Worm (Caenorhabditis elegans) whole organism, L1 larva: ENCODE measurements around the gene ZK1320.3.

Experiments used
- F16B12.6 ChIP-seq: fragments of 150-350 bp; optimal IDR thresholded peaks from 2 replicates; lab custom pipeline; 2014; ENCODE audit warnings: missing biosample characterization, missing genetic modification characterization
- aly-2 ChIP-seq: fragments of 150-350 bp; optimal IDR thresholded peaks from 2 replicates; lab custom pipeline; 2014; ENCODE audit warnings: missing biosample characterization, missing genetic modification characterization
- blmp-1 ChIP-seq: fragments of 150-350 bp; optimal IDR thresholded peaks from 2 replicates; lab custom pipeline; 2014; ENCODE audit warnings: missing biosample characterization, missing genetic modification characterization
- ceh-63 ChIP-seq: fragments of 200-800 bp; sonication (Bioruptor generic); optimal IDR thresholded peaks from 2 replicates; lab custom pipeline; 2018; ENCODE audit warnings: mild to moderate bottlenecking, missing genetic modification characterization, missing compliant biosample characterization
- ceh-8 ChIP-seq: fragments of 200-800 bp; sonication (Bioruptor generic); optimal IDR thresholded peaks from 2 replicates; lab custom pipeline; 2018; ENCODE audit warnings: mild to moderate bottlenecking, missing genetic modification characterization, moderate library complexity, missing compliant biosample characterization
- ceh-82 ChIP-seq, 3 experiments: fragments of 150-350 bp in 1 of 3; sonication (generic microtip) in 2 of 3; optimal IDR thresholded peaks; 2 replicates each; lab custom pipeline; 2014 to 2017; ENCODE audit warnings: missing biosample characterization in 3 of 3, missing genetic modification characterization in 3 of 3
- ceh-90 ChIP-seq: sonication (generic microtip); optimal IDR thresholded peaks from 2 replicates; lab custom pipeline; 2016; ENCODE audit warnings: missing genetic modification characterization, missing compliant biosample characterization
- dsc-1 ChIP-seq: sonication (generic microtip); optimal IDR thresholded peaks from 2 replicates; lab custom pipeline; 2016; ENCODE audit warnings: mild to moderate bottlenecking, missing genetic modification characterization, missing compliant biosample characterization
- efl-3 ChIP-seq: fragments of 200-800 bp; sonication (Bioruptor generic); optimal IDR thresholded peaks from 2 replicates; lab custom pipeline; 2018; ENCODE audit warnings: mild to moderate bottlenecking, missing genetic modification characterization, missing compliant biosample characterization
- elt-3 ChIP-seq, 6 experiments: fragments of 150-350 bp in 1 of 6; sonication (generic microtip); optimal IDR thresholded peaks; 2 replicates each; lab custom pipeline; 2017 to 2018; ENCODE audit warnings: missing biosample characterization in 6 of 6, missing genetic modification characterization in 6 of 6, inconsistent platforms in 1 of 6
- ets-5 ChIP-seq: fragments of 200-800 bp; sonication (Bioruptor generic); IDR thresholded peaks from 2 replicates; pipeline ENCODE4 v1.3.6; 2022; ENCODE audit warnings: missing genetic modification characterization, missing compliant biosample characterization
- grh-1 ChIP-seq: fragments of 200-800 bp; sonication (Bioruptor generic); IDR thresholded peaks from 2 replicates; pipeline ENCODE4 v1.3.6; 2022; ENCODE audit warnings: missing genetic modification reagents, missing genetic modification characterization, missing compliant biosample characterization
- jun-1 ChIP-seq: fragments of 150-350 bp; optimal IDR thresholded peaks from 2 replicates; lab custom pipeline; 2014; ENCODE audit warnings: missing biosample characterization, missing genetic modification reagents, missing genetic modification characterization
- lin-13 ChIP-seq: fragments of 150-350 bp; optimal IDR thresholded peaks from 2 replicates; lab custom pipeline; 2014; ENCODE audit warnings: missing biosample characterization, missing genetic modification reagents, missing genetic modification characterization
- lin-14 ChIP-seq: fragments of 200-800 bp; sonication (Bioruptor generic); optimal IDR thresholded peaks from 2 replicates; lab custom pipeline; 2018; ENCODE audit warnings: mild to moderate bottlenecking, missing genetic modification characterization, moderate library complexity, missing compliant biosample characterization
- lin-15B ChIP-seq: fragments of 150-350 bp; sonication (generic microtip); optimal IDR thresholded peaks from 3 replicates; lab custom pipeline; 2014; ENCODE audit warnings: missing biosample characterization, missing genetic modification characterization
- lir-3 ChIP-seq: sonication (generic microtip); optimal IDR thresholded peaks from 2 replicates; lab custom pipeline; 2016; ENCODE audit warnings: mild to moderate bottlenecking, missing genetic modification characterization, moderate library complexity, missing compliant biosample characterization; ENCODE audit not compliant: poor library complexity
- mab-9 ChIP-seq: fragments of 200-800 bp; sonication (Bioruptor generic); IDR thresholded peaks from 2 replicates; pipeline ENCODE4 v1.3.6; 2022; ENCODE audit warnings: missing genetic modification reagents, missing genetic modification characterization, missing compliant biosample characterization
- mep-1 ChIP-seq: fragments of 150-350 bp; optimal IDR thresholded peaks from 2 replicates; lab custom pipeline; 2014; ENCODE audit warnings: missing biosample characterization, missing genetic modification characterization
- nhr-12 ChIP-seq: sonication (generic microtip); optimal IDR thresholded peaks from 2 replicates; lab custom pipeline; 2017; ENCODE audit warnings: missing biosample characterization, missing genetic modification characterization
- nhr-76 ChIP-seq: sonication (generic microtip); optimal IDR thresholded peaks from 2 replicates; lab custom pipeline; 2017; ENCODE audit warnings: missing biosample characterization, missing genetic modification characterization
- nhr-77 ChIP-seq: fragments of 150-350 bp; optimal IDR thresholded peaks from 2 replicates; lab custom pipeline; 2014; ENCODE audit warnings: missing biosample characterization, missing genetic modification characterization
- nhr-84 ChIP-seq: sonication (generic microtip); optimal IDR thresholded peaks from 2 replicates; lab custom pipeline; 2017; ENCODE audit warnings: missing biosample characterization, missing genetic modification characterization
- nhr-85 ChIP-seq: sonication (generic microtip); peaks from one replicate; lab custom pipeline; 2016; ENCODE audit warnings: missing genetic modification characterization, inconsistent platforms, missing compliant biosample characterization
- pag-3 ChIP-seq: sonication (generic microtip); optimal IDR thresholded peaks from 2 replicates; lab custom pipeline; 2017; ENCODE audit warnings: missing genetic modification characterization, mild to moderate bottlenecking, missing compliant biosample characterization, antibody characterized with exemption, borderline replicate concordance; ENCODE audit not compliant: insufficient read depth
- rnt-1 ChIP-seq: sonication (generic microtip); optimal IDR thresholded peaks from 2 replicates; lab custom pipeline; 2016; ENCODE audit warnings: mild to moderate bottlenecking, missing genetic modification characterization, moderate library complexity, missing compliant biosample characterization
- sptf-1 ChIP-seq: fragments of 150-350 bp; optimal IDR thresholded peaks from 2 replicates; lab custom pipeline; 2014; ENCODE audit warnings: missing biosample characterization, missing genetic modification characterization
- swsn-7 ChIP-seq: sonication (generic microtip); optimal IDR thresholded peaks from 2 replicates; lab custom pipeline; 2016; ENCODE audit warnings: missing genetic modification characterization, missing compliant biosample characterization
- tlp-1 ChIP-seq: fragments of 150-350 bp; optimal IDR thresholded peaks from 2 replicates; lab custom pipeline; 2014; ENCODE audit warnings: missing biosample characterization, missing genetic modification characterization
- unc-62 ChIP-seq: fragments of 150-350 bp; optimal IDR thresholded peaks from 2 replicates; lab custom pipeline; 2014; ENCODE audit warnings: missing biosample characterization, missing genetic modification reagents, missing genetic modification characterization
- unc-98 ChIP-seq: fragments of 200-800 bp; sonication (Bioruptor generic); IDR thresholded peaks from 2 replicates; pipeline ENCODE4 v1.3.6; 2022; ENCODE audit warnings: missing genetic modification characterization, missing compliant biosample characterization
- zip-4 ChIP-seq: fragments of 200-800 bp; sonication (Bioruptor generic); optimal IDR thresholded peaks from 2 replicates; lab custom pipeline; 2018; ENCODE audit warnings: mild to moderate bottlenecking, missing genetic modification characterization, moderate library complexity, missing compliant biosample characterization
- ztf-11 ChIP-seq, 2 experiments: sonication (generic microtip); optimal IDR thresholded peaks; 2 replicates each; lab custom pipeline; 2016 to 2017; ENCODE audit warnings: missing genetic modification characterization in 2 of 2, missing biosample characterization in 1 of 2, missing compliant biosample characterization in 1 of 2

ZK1320.3 gene

DNA sequence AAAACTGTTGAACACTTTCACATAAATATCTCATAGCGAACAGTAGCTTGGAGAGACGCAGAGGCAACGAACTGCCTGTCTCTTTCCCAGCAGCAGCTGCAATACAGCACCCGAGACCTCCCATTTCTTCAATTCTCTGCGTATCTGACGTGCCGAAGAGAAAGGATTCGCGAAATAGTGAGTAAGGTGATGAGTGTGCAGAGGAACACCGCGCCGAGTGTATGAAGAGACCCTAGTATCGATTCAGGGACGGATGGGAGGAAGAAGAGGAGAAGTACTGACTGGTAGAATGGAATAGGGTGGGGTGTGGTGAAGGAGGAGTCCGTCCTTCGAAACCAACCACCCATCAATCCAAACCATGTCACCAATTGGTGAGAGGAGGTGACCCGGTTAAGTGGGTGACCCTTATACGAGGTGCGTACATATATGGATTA lies 14.1 kb downstream of the ZK1320.3 start (continued):
- TF ChIP-seq zip-4 (no peak), nhr-84 (no peak), dsc-1 (tag; lab: Kevin White, UChicago) (no peak), nhr-76 (tag; lab: Kevin White, UChicago) (no peak), ceh-63 (GFP tag; lab: Kevin White, UChicago) (no peak), tlp-1 (tag; lab: Kevin White, UChicago) (no peak), ets-5 (GFP tag; lab: Robert Waterston, UW) (no peak), F16B12.6 (peak; percentile 19), lin-14 (peak; percentile 97), jun-1 (tag; lab: Kevin White, UChicago) (peak; percentile 64), blmp-1 (tag; lab: Kevin White, UChicago) (peak; percentile 95), efl-3 (GFP tag; lab: Kevin White, UChicago) (no peak), ceh-90 (tag; lab: Kevin White, UChicago) (no peak), sptf-1 (no peak)

DNA sequence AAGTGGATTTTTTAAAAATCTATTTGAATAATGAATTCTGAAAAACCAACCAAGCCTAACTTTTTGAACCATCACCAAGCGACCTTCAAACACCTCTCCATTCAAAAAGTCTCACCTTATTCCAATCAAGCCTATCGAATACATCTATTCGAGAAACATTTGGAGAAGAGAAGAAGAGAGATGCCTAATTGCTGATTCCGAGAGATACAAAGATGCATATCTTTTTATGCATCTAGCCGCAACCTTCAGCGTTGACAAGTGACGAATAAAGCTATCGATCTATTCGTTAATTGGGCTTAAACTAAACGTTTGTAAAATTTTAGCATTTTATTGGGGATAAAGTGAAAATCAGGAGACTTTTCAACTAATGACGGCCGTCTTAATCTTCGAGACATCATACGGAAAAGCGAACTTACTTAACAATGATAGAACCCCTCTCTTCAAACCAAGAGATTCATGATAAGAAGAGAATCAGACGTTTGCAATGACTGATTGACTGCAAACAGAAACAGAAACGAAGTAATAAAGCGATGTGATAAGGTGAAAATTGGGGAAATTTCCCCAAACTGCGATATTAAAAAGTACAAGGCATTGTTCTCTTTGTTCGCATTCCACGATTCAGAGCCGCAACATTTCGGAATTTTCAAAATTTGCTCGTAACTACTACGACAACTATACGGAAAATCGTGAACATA lies 15.1 kb downstream of the ZK1320.3 start:
- TF ChIP-seq lir-3 (tag; lab: Kevin White, UChicago), result no peak
- no peak for TF ChIP-seq aly-2
- TF ChIP-seq elt-3 (tag; optimal IDR thresholded peaks at IDR 0.05; lab: Kevin White, UChicago), result peak in 1 of 6 experiments; percentile 24
- TF ChIP-seq unc-98 (GFP tag; lab: Robert Waterston, UW), result no peak
- no peak for TF ChIP-seq pag-3 (tag; lab: Kevin White, UChicago)
- TF ChIP-seq blmp-1 (tag; lab: Kevin White, UChicago), result peak; percentile 56
- peak; percentile 48 for TF ChIP-seq mep-1 (tag; lab: Kevin White, UChicago)
- TF ChIP-seq mab-9, result no peak
- TF ChIP-seq lin-13 (GFP tag; lab: Kevin White, UChicago), result no peak
- TF ChIP-seq lin-14, result peak; percentile 50
- TF ChIP-seq grh-1 (GFP tag; lab: Robert Waterston, UW), result no peak
- TF ChIP-seq ets-5 (GFP tag; lab: Robert Waterston, UW), result no peak
- no peak for TF ChIP-seq jun-1 (tag; lab: Kevin White, UChicago)
- no peak for TF ChIP-seq tlp-1 (tag; lab: Kevin White, UChicago)
- peak; percentile 49 for TF ChIP-seq rnt-1
- peak; percentile 83 for TF ChIP-seq nhr-85 (tag; lab: Kevin White, UChicago)
- no peak for TF ChIP-seq ceh-82 (tag; optimal IDR thresholded peaks at IDR 0.05; lab: Kevin White, UChicago)

DNA sequence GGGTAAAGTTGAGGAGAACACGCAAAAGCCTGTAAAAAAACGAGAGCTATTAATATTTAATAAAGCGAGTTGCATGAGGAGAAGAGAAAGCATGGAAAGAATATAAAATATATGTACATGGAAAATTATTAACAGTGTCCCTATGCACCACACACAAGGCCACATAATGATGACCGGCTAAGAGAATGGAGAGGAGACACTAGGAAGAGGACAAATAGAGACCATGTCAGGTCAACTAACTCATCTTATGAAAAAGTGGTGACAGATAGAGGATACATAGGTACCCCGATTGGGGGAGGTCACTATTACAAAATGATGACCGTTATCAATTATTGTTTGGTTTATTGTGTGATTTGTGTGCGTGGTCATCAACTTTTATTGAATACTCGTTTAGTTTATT lies 15.8 kb downstream of the ZK1320.3 start, which contains the start of gene fzr-1:
fzr-1 (minus strand) TSS at position 29 of the 400 bp plus-strand sequence.
- TF ChIP-seq nhr-77 (tag; lab: Kevin White, UChicago), result no peak
- no peak for TF ChIP-seq unc-98 (GFP tag; lab: Robert Waterston, UW)
- no peak for TF ChIP-seq ceh-82 (tag; optimal IDR thresholded peaks at IDR 0.05; lab: Kevin White, UChicago)
- TF ChIP-seq zip-4, result no peak
- TF ChIP-seq ets-5 (GFP tag; lab: Robert Waterston, UW), result no peak
- no peak for TF ChIP-seq lin-15B (tag; lab: Kevin White, UChicago)
- no peak for TF ChIP-seq unc-62 (GFP tag; lab: Kevin White, UChicago)
- TF ChIP-seq nhr-12 (tag; lab: Kevin White, UChicago), result no peak
- TF ChIP-seq ceh-8 (GFP tag; lab: Kevin White, UChicago), result no peak
- no peak for TF ChIP-seq swsn-7 (tag; lab: Kevin White, UChicago)
- TF ChIP-seq rnt-1, result no peak
- no peak for TF ChIP-seq ztf-11 (tag; optimal IDR thresholded peaks at IDR 0.05; lab: Kevin White, UChicago)
- no peak for TF ChIP-seq ceh-63 (GFP tag; lab: Kevin White, UChicago)

DNA sequence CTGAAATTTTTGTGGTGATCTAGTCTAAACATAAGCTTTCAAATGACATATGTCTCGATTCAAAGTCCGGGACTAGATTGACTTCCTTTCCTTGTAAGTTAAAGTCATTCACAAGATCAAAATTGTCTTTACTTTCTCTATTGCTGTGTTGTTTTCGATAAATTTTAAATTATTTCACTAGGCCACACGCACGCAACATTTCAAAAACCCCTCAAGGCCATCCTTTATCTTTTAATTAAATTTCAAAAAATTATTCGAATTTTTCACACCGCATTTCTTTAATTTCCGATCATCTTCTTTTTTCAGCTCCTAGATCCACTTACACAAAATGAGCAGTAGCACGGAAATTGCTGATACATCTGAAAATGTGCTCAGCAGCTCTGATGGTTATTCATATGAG lies 23.9 kb downstream of the ZK1320.3 start, which contains the start of gene ZK1307.7:
ZK1307.7 (plus strand) TSS at position 301 of the 400 bp plus-strand sequence.
- no peak for TF ChIP-seq grh-1 (GFP tag; lab: Robert Waterston, UW)
